Worm (Caenorhabditis elegans): ENCODE measurements around the gene T19D2.13.

The T19D2.13 gene

DNA sequence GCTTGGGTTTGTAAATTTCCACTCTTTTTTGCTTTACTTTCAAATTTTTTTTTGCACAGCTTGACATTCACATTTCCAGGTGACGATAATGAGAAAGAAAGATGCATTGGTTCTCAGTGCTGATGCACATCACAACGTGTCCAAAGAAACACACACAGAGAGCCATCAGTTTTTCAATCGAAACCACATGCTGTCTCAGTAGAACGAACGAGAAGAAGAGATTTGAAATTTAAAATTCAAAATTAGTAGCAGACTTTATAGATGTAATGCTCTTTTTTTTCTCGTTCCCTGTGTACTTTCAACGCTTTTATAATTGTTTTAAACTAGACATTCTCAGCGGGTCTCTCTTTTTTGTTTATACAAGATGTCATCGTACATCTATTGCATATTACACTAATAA, 4.7 kb downstream of the T19D2.13 start:
- no peak for TF ChIP-seq W03F9.2 (tag; optimal IDR thresholded peaks at IDR 0.05)
- TF ChIP-seq dao-5 (tag; optimal IDR thresholded peaks at IDR 0.05): no peak
- TF ChIP-seq him-1 (tag; optimal IDR thresholded peaks at IDR 0.05): no peak

ce11 chrX:3932694-3933093, 9.5 kb downstream of the T19D2.13 start:
- TF ChIP-seq W03F9.2 (tag; optimal IDR thresholded peaks at IDR 0.05): no peak
- no peak for TF ChIP-seq him-1 (tag; optimal IDR thresholded peaks at IDR 0.05)
- TF ChIP-seq dao-5 (tag; optimal IDR thresholded peaks at IDR 0.05): no peak

ce11 chrX:3931350-3931749, 10.8 kb downstream of the T19D2.13 start, which contains the start of gene adt-3:
Gene adt-3, plus strand, starts transcription at chrX:3931650.
- TF ChIP-seq W03F9.2 (tag; optimal IDR thresholded peaks at IDR 0.05): no peak
- TF ChIP-seq dao-5 (tag; optimal IDR thresholded peaks at IDR 0.05): no peak
- TF ChIP-seq him-1 (tag; optimal IDR thresholded peaks at IDR 0.05): no peak

DNA sequence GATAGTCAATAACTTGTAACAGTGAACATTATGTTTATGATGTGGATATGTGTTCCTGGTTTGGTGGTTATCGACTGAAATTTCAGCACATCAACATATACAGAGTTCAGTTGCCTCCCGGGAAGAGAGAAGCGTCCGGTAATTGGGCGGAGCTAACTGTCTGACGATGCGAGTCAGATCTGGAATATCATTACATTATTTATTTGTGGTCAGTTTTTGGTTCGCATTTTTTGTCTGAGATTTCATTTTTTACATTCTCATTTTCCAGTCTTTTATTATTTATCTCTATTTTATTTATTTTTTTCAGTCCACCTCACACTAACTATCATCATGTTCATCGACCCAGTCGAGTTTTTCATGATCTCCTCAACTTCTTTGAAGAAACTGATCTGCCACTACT, 16.4 kb downstream of the T19D2.13 start, which contains the start of gene T22B2.1:
TSS of gene T22B2.1 (plus strand) at position 301 of the 400 bp plus-strand sequence.
- no peak for TF ChIP-seq W03F9.2 (tag; optimal IDR thresholded peaks at IDR 0.05)

ce11 chrX:3920747-3921146, 21.4 kb downstream of the T19D2.13 start:
- TF ChIP-seq dao-5 (tag; optimal IDR thresholded peaks at IDR 0.05) (no peak), him-1 (tag; optimal IDR thresholded peaks at IDR 0.05) (no peak), W03F9.2 (tag; optimal IDR thresholded peaks at IDR 0.05) (no peak)

- no peak for TF ChIP-seq him-1 (tag; optimal IDR thresholded peaks at IDR 0.05)
- TF ChIP-seq W03F9.2 (tag; optimal IDR thresholded peaks at IDR 0.05): no peak
- no peak for TF ChIP-seq dao-5 (tag; optimal IDR thresholded peaks at IDR 0.05)
Measured at ce11 chrX:3920101-3920500, 22.1 kb downstream of the T19D2.13 start, which contains the start of gene T22B2.2. Gene T22B2.2, plus strand, starts transcription at chrX:3920401.

DNA sequence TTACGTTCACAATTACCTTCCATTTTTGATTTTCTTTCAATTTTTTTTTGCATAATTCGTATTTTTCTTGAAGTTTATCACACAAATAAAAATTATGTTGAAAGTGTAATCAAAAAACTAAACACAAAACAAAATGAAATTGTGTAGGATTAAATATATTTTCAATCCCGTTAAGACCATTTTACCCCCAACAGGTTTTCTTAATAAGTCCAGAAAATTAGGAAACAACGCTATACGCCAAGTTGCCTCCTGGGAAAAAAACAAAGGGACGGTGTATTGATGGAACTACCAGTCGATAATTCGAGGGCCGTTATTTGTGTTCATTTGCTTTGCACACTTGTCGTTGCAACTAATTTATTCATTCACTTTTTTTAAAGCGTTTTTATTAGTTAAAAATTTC, 22.5 kb downstream of the T19D2.13 start:
- TF ChIP-seq dao-5 (tag; optimal IDR thresholded peaks at IDR 0.05) (no peak), W03F9.2 (tag; optimal IDR thresholded peaks at IDR 0.05) (no peak), him-1 (tag; optimal IDR thresholded peaks at IDR 0.05) (no peak)

DNA sequence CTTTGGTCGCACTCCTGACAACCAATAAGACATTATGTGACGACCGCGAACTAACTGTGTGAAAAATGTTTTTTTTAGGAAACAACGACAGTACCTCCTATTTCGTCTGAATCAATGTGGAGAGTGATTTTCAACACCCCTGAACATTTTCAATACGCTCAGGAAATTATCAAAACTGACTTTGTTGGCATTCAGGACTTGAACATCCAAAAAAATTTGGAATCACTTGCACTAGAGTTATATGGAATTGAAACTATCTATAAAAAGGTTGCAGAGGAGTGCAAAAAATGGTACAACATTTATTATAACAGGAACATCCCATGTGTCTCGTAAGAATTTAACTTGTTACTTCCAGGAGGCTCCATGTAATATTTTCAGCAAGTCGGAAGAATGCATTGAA, 24.0 kb downstream of the T19D2.13 start:
- no peak for TF ChIP-seq him-1 (tag; optimal IDR thresholded peaks at IDR 0.05)
- TF ChIP-seq dao-5 (tag; optimal IDR thresholded peaks at IDR 0.05): no peak
- no peak for TF ChIP-seq W03F9.2 (tag; optimal IDR thresholded peaks at IDR 0.05)

ce11 chrX:3917013-3917412, 25.2 kb downstream of the T19D2.13 start, which contains the start of gene T22B2.3:
Gene T22B2.3, plus strand, starts transcription at chrX:3917313.
- no peak for TF ChIP-seq W03F9.2 (tag; optimal IDR thresholded peaks at IDR 0.05)
- TF ChIP-seq dao-5 (tag; optimal IDR thresholded peaks at IDR 0.05): no peak
- no peak for TF ChIP-seq him-1 (tag; optimal IDR thresholded peaks at IDR 0.05)

DNA sequence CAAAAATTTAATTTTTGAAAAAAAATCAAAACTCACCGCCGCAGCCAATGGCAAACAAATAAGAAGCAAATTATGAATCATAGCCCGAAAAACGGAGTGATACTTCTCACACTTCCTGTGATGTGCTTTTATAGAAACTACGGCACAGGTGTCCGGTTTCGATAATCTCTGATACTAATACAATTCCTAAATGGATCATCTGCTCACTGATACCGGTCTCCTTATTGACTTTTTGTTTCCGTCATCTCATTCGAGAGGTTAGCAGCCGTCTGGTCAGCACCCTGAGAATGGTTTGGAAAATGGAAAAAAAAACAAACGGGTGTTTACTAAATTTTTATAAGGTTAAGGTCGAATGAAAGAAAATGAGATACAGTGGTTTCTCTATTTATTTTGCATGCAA, 26.4 kb downstream of the T19D2.13 start, which contains the start of gene idpp-9:
TSS of gene idpp-9 (minus strand) at position 101 of the 400 bp plus-strand sequence.
- no peak for TF ChIP-seq him-1 (tag; optimal IDR thresholded peaks at IDR 0.05)
- TF ChIP-seq dao-5 (tag; optimal IDR thresholded peaks at IDR 0.05): no peak
- no peak for TF ChIP-seq W03F9.2 (tag; optimal IDR thresholded peaks at IDR 0.05)

ce11 chrX:3914273-3914672, 27.9 kb downstream of the T19D2.13 start:
- no peak for TF ChIP-seq dao-5 (tag; optimal IDR thresholded peaks at IDR 0.05)
- TF ChIP-seq him-1 (tag; optimal IDR thresholded peaks at IDR 0.05): no peak
- TF ChIP-seq W03F9.2 (tag; optimal IDR thresholded peaks at IDR 0.05): no peak

ce11 chrX:3911280-3911679, 30.9 kb downstream of the T19D2.13 start, which contains the start of gene T22B2.5:
Gene T22B2.5, minus strand, starts transcription at chrX:3911380.
- TF ChIP-seq dao-5 (tag; optimal IDR thresholded peaks at IDR 0.05) (no peak), W03F9.2 (tag; optimal IDR thresholded peaks at IDR 0.05) (no peak), him-1 (tag; optimal IDR thresholded peaks at IDR 0.05) (no peak)

DNA sequence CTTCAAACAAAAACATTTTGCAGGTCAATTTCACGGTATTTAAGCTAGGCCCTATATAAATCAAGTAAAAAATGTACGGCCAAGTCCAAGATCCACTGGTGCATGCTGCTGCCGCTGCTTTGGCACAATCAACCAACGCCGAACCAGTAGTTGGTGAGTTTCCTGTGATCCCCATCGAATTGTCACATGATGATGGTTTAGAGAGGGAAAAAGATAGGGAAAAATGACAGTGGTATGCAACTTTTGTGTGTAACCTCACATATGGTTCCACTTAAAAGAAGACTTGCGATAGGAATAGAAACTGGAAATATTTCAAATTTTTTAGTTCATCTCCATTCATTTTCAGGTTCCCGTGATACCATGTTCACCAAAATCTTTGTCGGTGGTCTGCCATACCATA, 37.6 kb downstream of the T19D2.13 start, which contains the start of gene sup-12:
TSS of gene sup-12 (plus strand) at position 17 of the 400 bp plus-strand sequence.
- TF ChIP-seq him-1 (tag; optimal IDR thresholded peaks at IDR 0.05) (no peak), dao-5 (tag; optimal IDR thresholded peaks at IDR 0.05) (no peak), W03F9.2 (tag; optimal IDR thresholded peaks at IDR 0.05) (no peak)

ce11 chrX:3901389-3901788, 40.8 kb downstream of the T19D2.13 start:
- TF ChIP-seq him-1 (tag; optimal IDR thresholded peaks at IDR 0.05) (no peak), W03F9.2 (tag; optimal IDR thresholded peaks at IDR 0.05) (no peak), dao-5 (tag; optimal IDR thresholded peaks at IDR 0.05) (no peak)

- no peak for TF ChIP-seq W03F9.2 (tag; optimal IDR thresholded peaks at IDR 0.05)
- TF ChIP-seq him-1 (tag; optimal IDR thresholded peaks at IDR 0.05): no peak
- no peak for TF ChIP-seq dao-5 (tag; optimal IDR thresholded peaks at IDR 0.05)
Measured at ce11 chrX:3900715-3901114, 41.5 kb downstream of the T19D2.13 start.
